Worm (Caenorhabditis elegans): ENCODE measurements around the gene chil-11.

Gene chil-11

DNA sequence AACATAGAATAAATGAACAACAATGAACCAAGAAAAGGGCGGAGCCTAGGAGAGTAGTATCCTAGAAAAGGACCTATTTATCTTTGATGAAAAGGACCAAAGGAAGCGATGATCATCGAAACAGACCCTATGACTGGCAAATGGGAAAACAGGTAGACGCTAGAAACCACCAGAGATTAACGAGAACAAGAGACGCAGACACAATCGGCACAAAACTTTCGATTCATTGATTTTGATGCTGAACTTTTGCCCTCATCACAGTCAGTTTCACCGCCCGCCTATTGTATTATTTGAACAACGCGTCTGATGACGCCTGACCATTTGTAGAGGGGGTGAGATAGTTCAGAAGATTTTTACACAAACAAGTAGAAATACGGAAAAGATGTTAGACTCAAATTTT, 24.5 kb downstream of the chil-11 start:
- no peak for TF ChIP-seq hnd-1 (tag; optimal IDR thresholded peaks at IDR 0.05)
- no peak for TF ChIP-seq ceh-36 (tag; optimal IDR thresholded peaks at IDR 0.05)
- no peak for TF ChIP-seq aly-1 (tag; optimal IDR thresholded peaks at IDR 0.05)
- no peak for TF ChIP-seq ama-1 (optimal IDR thresholded peaks at IDR 0.05)
- no peak for TF ChIP-seq sea-1 (GFP tag; conservative IDR thresholded peaks at IDR 0.05)
- no peak for TF ChIP-seq ceh-13 (GFP tag; optimal IDR thresholded peaks at IDR 0.05)
- no peak for TF ChIP-seq tbx-11 (GFP tag; IDR thresholded peaks at IDR 0.05)
- no peak for TF ChIP-seq B0310.2 (tag; optimal IDR thresholded peaks at IDR 0.05)
- no peak for TF ChIP-seq ets-7 (tag; optimal IDR thresholded peaks at IDR 0.05)
- TF ChIP-seq pes-1 (GFP tag; IDR thresholded peaks at IDR 0.05): no peak
- no peak for TF ChIP-seq scrt-1 (GFP tag; IDR thresholded peaks at IDR 0.05)
- TF ChIP-seq F13C5.2 (tag; optimal IDR thresholded peaks at IDR 0.05): no peak
- no peak for TF ChIP-seq flt-1 (GFP tag; IDR thresholded peaks at IDR 0.05)
- no peak for TF ChIP-seq hmbx-1 (tag; optimal IDR thresholded peaks at IDR 0.05)
- no peak for TF ChIP-seq tbx-37 (GFP tag; conservative IDR thresholded peaks at IDR 0.05)
- no peak for TF ChIP-seq tra-4 (tag; optimal IDR thresholded peaks at IDR 0.05)
- no peak for TF ChIP-seq hmg-4 (GFP tag; optimal IDR thresholded peaks at IDR 0.05)

DNA sequence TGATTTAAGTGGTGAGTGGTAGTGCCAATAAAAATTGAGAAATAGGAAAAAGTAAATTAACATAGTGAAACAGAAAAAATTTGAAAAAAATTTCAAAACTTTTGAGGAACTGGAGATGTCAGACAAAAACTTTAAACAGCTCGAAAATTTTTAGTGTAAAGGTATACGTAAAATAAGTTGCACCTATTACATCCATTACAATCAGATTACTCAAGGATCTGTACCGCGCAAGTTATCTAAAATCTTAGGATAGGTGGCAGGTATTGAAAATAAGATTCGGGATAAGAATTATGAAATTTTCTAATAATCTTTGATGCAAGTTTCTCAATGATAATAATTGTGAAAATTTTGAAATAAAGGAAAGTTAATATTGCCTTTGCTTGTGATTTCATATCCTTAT, 25.7 kb downstream of the chil-11 start:
- no peak for TF ChIP-seq scrt-1 (GFP tag; IDR thresholded peaks at IDR 0.05)
- no peak for TF ChIP-seq tbx-11 (GFP tag; IDR thresholded peaks at IDR 0.05)
- TF ChIP-seq hnd-1 (tag; optimal IDR thresholded peaks at IDR 0.05): no peak
- TF ChIP-seq ets-7 (tag; optimal IDR thresholded peaks at IDR 0.05): no peak
- TF ChIP-seq pes-1 (GFP tag; IDR thresholded peaks at IDR 0.05): no peak
- TF ChIP-seq ceh-36 (tag; optimal IDR thresholded peaks at IDR 0.05): no peak
- TF ChIP-seq F13C5.2 (tag; optimal IDR thresholded peaks at IDR 0.05): no peak
- TF ChIP-seq flt-1 (GFP tag; IDR thresholded peaks at IDR 0.05): no peak
- TF ChIP-seq ama-1 (optimal IDR thresholded peaks at IDR 0.05): no peak
- TF ChIP-seq hmbx-1 (tag; optimal IDR thresholded peaks at IDR 0.05): no peak
- TF ChIP-seq hmg-4 (GFP tag; optimal IDR thresholded peaks at IDR 0.05): no peak
- TF ChIP-seq aly-1 (tag; optimal IDR thresholded peaks at IDR 0.05): no peak
- TF ChIP-seq tbx-37 (GFP tag; conservative IDR thresholded peaks at IDR 0.05): no peak
- TF ChIP-seq ceh-13 (GFP tag; optimal IDR thresholded peaks at IDR 0.05): no peak
- TF ChIP-seq sea-1 (GFP tag; conservative IDR thresholded peaks at IDR 0.05): no peak
- no peak for TF ChIP-seq B0310.2 (tag; optimal IDR thresholded peaks at IDR 0.05)
- TF ChIP-seq tra-4 (tag; optimal IDR thresholded peaks at IDR 0.05): no peak

ce11 chrIV:5778342-5778741, 37.2 kb downstream of the chil-11 start:
- TF ChIP-seq B0310.2 (tag; optimal IDR thresholded peaks at IDR 0.05): no peak

DNA sequence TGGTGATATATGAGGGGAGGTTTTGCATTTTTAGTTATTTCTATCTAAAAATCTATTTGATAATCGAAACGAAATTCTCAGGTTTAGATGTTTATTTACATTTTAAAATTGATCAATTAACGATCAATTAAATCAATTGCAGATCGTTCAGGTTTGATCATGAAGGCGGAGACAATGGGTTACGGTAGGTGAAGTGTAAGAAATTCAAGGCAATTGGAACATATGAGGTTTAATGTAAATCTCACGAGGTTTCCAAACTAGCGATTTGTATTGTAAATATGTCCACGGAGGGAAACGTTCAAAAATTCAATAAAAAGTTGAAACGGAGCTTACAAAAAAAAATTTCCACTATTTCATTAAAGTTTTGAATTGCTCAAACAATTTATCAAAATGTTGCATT, 38.4 kb downstream of the chil-11 start:
- no peak for TF ChIP-seq sea-1 (GFP tag; conservative IDR thresholded peaks at IDR 0.05)
- no peak for TF ChIP-seq tbx-37 (GFP tag; conservative IDR thresholded peaks at IDR 0.05)
- no peak for TF ChIP-seq tbx-11 (GFP tag; IDR thresholded peaks at IDR 0.05)

DNA sequence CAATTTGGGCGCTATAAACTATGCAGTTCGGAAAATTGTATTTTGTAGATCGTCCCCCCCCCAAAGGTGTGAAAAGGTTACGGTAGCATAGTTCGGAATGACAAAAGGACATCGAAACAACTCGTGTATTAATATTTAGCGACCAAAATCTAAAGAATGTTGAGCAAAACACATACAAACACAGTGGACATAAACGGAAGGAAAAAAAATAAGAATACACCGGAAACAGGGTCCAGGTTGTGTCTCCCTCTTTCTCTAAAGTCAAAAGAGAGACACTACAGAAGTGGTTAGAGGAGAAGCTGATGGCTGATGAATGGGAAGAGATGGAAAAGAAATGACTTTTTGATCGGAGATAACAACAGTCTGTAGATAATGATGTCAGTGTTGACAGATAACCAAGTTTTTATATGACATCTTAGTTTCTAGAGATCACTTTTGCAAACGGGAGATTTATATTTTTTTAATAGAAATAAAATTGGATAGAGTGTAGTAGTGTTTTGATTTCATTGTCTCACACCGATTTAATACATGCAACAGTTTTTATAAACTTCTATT, 39.2 kb downstream of the chil-11 start:
- TF ChIP-seq tbx-11 (GFP tag; IDR thresholded peaks at IDR 0.05) (no peak), ceh-36 (tag; optimal IDR thresholded peaks at IDR 0.05) (no peak), pes-1 (GFP tag; IDR thresholded peaks at IDR 0.05) (no peak), tbx-37 (GFP tag; conservative IDR thresholded peaks at IDR 0.05) (no peak), ets-7 (tag; optimal IDR thresholded peaks at IDR 0.05) (no peak), hnd-1 (tag; optimal IDR thresholded peaks at IDR 0.05) (no peak), scrt-1 (GFP tag; IDR thresholded peaks at IDR 0.05) (no peak), B0310.2 (tag; optimal IDR thresholded peaks at IDR 0.05) (no peak), aly-1 (tag; optimal IDR thresholded peaks at IDR 0.05) (no peak), ceh-13 (GFP tag; optimal IDR thresholded peaks at IDR 0.05) (no peak), ama-1 (optimal IDR thresholded peaks at IDR 0.05) (no peak), tra-4 (tag; optimal IDR thresholded peaks at IDR 0.05) (no peak), flt-1 (GFP tag; IDR thresholded peaks at IDR 0.05) (no peak), hmbx-1 (tag; optimal IDR thresholded peaks at IDR 0.05) (no peak), sea-1 (GFP tag; conservative IDR thresholded peaks at IDR 0.05) (no peak), F13C5.2 (tag; optimal IDR thresholded peaks at IDR 0.05) (no peak), hmg-4 (GFP tag; optimal IDR thresholded peaks at IDR 0.05) (no peak)

DNA sequence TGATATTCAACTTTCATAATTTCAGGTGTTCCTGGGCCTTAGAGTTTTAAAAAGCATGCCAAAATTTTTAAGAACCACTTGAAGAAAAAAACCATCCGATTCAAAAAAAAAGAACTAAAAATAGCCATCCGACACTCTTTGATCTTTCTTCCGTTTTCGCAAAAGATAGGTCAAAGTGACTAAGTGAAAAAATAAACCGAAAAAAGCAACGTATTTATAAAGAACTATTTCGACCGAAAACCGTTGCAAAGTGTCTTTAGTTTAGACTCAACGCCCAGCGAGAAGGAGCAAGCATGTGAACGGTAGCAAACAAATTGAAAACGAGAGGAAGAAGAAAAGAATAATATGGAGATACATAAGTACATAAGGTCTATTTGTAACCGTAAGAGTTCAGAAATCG, 42.5 kb downstream of the chil-11 start:
- TF ChIP-seq ceh-36 (tag; optimal IDR thresholded peaks at IDR 0.05): no peak
- no peak for TF ChIP-seq scrt-1 (GFP tag; IDR thresholded peaks at IDR 0.05)
- no peak for TF ChIP-seq tra-4 (tag; optimal IDR thresholded peaks at IDR 0.05)
- no peak for TF ChIP-seq F13C5.2 (tag; optimal IDR thresholded peaks at IDR 0.05)
- TF ChIP-seq hnd-1 (tag; optimal IDR thresholded peaks at IDR 0.05): no peak
- no peak for TF ChIP-seq hmbx-1 (tag; optimal IDR thresholded peaks at IDR 0.05)

ce11 chrIV:5790993-5791392, 49.8 kb downstream of the chil-11 start, which contains the start of gene C31H1.2:
Gene C31H1.2 (plus strand): TSS chrIV:5791293.
- TF ChIP-seq ama-1 (optimal IDR thresholded peaks at IDR 0.05): no peak
- no peak for TF ChIP-seq pes-1 (GFP tag; IDR thresholded peaks at IDR 0.05)
- no peak for TF ChIP-seq hnd-1 (tag; optimal IDR thresholded peaks at IDR 0.05)
- no peak for TF ChIP-seq flt-1 (GFP tag; IDR thresholded peaks at IDR 0.05)
- TF ChIP-seq hmbx-1 (tag; optimal IDR thresholded peaks at IDR 0.05): no peak
- TF ChIP-seq scrt-1 (GFP tag; IDR thresholded peaks at IDR 0.05): no peak
- no peak for TF ChIP-seq ceh-36 (tag; optimal IDR thresholded peaks at IDR 0.05)
- TF ChIP-seq tra-4 (tag; optimal IDR thresholded peaks at IDR 0.05): no peak
- TF ChIP-seq B0310.2 (tag; optimal IDR thresholded peaks at IDR 0.05): no peak
- no peak for TF ChIP-seq tbx-11 (GFP tag; IDR thresholded peaks at IDR 0.05)
- TF ChIP-seq sea-1 (GFP tag; conservative IDR thresholded peaks at IDR 0.05): no peak
- TF ChIP-seq F13C5.2 (tag; optimal IDR thresholded peaks at IDR 0.05): no peak
- no peak for TF ChIP-seq aly-1 (tag; optimal IDR thresholded peaks at IDR 0.05)
- TF ChIP-seq tbx-37 (GFP tag; conservative IDR thresholded peaks at IDR 0.05): no peak
- no peak for TF ChIP-seq ets-7 (tag; optimal IDR thresholded peaks at IDR 0.05)
- TF ChIP-seq hmg-4 (GFP tag; optimal IDR thresholded peaks at IDR 0.05): no peak
- no peak for TF ChIP-seq ceh-13 (GFP tag; optimal IDR thresholded peaks at IDR 0.05)

Measured in whole organism, early embryonic.